Worm (Caenorhabditis elegans) whole organism, midembryonic: ENCODE data around the gene nspg-6.

Experiments
- T22C8.4 ChIP-seq: fragments of 200-800 bp; sonication (Bioruptor generic); IDR thresholded peaks from 2 replicates; pipeline ENCODE4 v1.3.6; 2022; ENCODE audit warnings: missing genetic modification characterization, missing compliant biosample characterization
- klf-2 ChIP-seq: fragments of 200-800 bp; sonication (Bioruptor generic); conservative IDR thresholded peaks from 2 replicates; pipeline ENCODE4 v1.3.6; 2022; ENCODE audit warnings: missing genetic modification reagents, missing genetic modification characterization, missing compliant biosample characterization
- tab-1 ChIP-seq: fragments of 200-800 bp; sonication (Bioruptor generic); IDR thresholded peaks from 2 replicates; pipeline ENCODE4 v1.3.6; 2022; ENCODE audit warnings: missing genetic modification characterization, missing compliant biosample characterization
- ztf-23 ChIP-seq: fragments of 200-800 bp; sonication (Bioruptor generic); IDR thresholded peaks from 2 replicates; pipeline ENCODE4 v1.3.6; 2022; ENCODE audit warnings: missing genetic modification reagents, missing genetic modification characterization, missing compliant biosample characterization
- ztf-29 ChIP-seq: fragments of 200-800 bp; sonication (Bioruptor generic); IDR thresholded peaks from 2 replicates; pipeline ENCODE4 v1.3.6; 2022; ENCODE audit warnings: missing genetic modification reagents, missing genetic modification characterization, missing compliant biosample characterization

DNA sequence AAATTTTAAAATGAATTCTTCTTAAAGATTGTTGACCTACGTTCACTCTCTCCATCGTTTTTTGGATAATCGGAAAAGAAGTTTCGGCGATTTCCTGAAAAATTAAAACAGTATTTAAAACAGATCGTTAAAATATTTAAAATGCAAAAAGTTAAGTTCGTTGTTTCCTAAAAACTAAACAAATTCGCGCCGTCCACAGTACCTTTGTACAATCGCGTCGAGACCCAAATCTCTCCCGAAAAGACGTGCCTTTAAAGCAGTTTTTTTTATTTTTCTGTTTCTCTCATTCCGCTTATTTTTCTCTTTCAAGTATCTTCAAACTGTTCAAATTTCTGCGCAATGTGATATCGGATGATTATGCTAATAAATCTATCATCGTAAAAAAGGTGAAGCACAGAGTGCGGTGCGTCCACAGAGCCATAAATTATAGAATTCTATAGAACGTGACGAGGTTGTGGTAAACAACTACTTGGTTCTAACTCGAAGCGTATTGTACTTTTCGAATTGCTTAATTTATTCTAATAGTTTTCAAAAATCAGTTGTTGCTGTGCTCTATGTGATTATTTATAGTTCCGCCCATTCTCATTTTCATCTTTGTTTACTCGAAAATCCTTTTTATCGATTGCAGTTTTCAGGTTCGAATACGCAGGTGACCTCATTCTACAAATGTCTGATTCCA is 4.0 kb downstream of the nspg-6 start, which contains the start of the genes F56C9.6 and F56C9.3:
- TF ChIP-seq tab-1 (GFP tag; lab: Robert Waterston, UW) (no peak), ztf-29 (GFP tag; lab: Robert Waterston, UW) (no peak), ztf-23 (GFP tag; lab: Robert Waterston, UW) (no peak), klf-2 (GFP tag; lab: Robert Waterston, UW) (no peak), T22C8.4 (GFP tag; lab: Robert Waterston, UW) (no peak)
